Worm (Caenorhabditis elegans): Measurements from ENCODE around the gene ilys-5.

ce11 chrX:6530046-6530445 lies 6.6 kb downstream of the ilys-5 start, which contains the start of gene ceh-60:
- no peak for TF ChIP-seq him-1 (tag; optimal IDR thresholded peaks at IDR 0.05)
- no peak for TF ChIP-seq dao-5 (tag; optimal IDR thresholded peaks at IDR 0.05)
- no peak for TF ChIP-seq W03F9.2 (tag; optimal IDR thresholded peaks at IDR 0.05)

Data from whole organism, L4/young adult.